Fruit fly (Drosophila melanogaster) whole organism, larva: ENCODE measurements around the gene fbp.

Source experiments
- noc ChIP-seq: fragments of 200-800 bp; sonication (Bioruptor generic); optimal IDR thresholded peaks from 3 replicates; lab custom pipeline; 2019; ENCODE audit warnings: missing biosample characterization, mild to moderate bottlenecking, missing genetic modification characterization, moderate library complexity

fbp gene

DNA sequence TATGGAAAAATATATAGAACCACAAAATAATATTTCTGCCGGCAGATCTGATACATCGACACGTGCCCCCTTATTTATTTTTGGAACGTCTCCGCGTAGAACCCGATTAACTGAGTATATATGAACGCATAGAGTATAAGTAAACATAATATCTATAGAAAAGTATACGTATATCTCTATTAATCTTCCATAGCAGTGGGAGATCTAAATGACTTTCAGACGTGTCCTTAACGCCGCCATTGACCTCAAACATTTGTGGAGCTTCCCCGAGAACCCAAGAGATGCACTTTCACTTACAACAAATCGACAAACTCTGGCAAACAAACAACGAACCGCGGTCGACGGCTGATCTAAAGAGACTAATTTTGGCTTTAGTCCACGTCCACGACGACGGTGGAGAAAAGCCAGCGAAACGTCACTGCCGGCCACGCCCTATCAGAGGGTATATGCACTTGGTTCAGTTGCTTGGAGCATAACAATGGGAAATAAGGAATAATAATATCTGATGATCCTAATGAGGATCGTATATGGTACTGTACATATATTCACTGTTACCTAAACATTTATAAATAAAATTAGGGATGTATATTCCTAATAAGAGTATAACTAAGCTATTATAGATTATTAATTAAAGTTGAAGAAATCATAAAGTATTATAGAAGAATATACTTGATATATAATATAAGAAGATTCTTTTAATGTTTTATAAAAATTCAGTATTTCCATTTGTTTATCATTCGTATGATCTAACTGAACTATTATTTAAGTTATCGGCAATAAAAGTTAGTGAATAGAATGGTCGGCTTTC is at the start of gene fbp:
Gene fbp, minus strand, starts transcription at position 364 of the 808 bp plus-strand sequence.
- peak; percentile 83 for TF ChIP-seq noc (tag; lab: Kevin White, UChicago)

DNA sequence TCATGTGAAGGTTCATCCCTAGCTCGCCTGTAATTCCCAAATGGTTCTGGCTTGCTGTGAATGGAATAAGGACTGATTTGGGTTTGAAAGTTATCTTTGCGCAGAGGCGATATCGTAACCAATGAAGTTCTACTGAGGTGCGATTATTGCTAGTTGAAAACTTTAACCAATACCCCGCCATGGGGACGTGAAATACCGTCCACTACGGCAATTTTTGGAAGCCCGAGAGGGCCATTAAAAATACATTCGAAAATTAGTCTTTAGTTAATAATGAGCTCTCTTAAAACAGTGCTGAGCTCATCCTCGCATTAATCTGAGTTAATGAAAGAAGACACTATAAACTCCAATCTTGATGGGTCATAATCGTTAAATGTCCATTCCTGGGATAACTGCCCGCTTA is 46.7 kb upstream of the fbp start:
- TF ChIP-seq noc (tag; lab: Kevin White, UChicago): no peak

DNA sequence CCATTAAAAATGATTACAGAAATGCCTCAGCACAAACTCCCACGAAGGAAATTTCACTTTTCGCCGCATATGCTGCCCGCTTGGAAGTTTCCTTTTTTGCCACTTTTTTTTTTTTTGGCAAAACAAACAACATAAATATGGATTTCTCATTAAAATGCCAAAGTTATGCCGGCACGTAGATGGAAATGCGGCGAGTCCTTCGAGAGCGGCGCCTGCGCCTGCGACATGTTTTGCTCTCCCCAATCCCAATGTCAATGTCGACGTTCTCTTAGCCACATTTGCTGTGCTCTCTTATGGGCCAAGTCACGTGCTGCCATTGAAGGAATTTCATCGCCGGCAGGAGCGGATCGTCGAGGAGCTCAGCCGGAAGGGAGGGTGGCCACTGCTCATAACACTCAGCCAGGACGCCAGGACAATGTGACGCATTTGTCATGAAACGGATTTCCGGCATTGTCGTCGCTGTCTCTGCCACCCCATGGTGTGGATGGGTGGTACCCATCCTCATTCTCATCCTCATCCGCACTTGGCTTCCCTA is 45.6 kb upstream of the fbp start:
- TF ChIP-seq noc (tag; lab: Kevin White, UChicago): no peak

DNA sequence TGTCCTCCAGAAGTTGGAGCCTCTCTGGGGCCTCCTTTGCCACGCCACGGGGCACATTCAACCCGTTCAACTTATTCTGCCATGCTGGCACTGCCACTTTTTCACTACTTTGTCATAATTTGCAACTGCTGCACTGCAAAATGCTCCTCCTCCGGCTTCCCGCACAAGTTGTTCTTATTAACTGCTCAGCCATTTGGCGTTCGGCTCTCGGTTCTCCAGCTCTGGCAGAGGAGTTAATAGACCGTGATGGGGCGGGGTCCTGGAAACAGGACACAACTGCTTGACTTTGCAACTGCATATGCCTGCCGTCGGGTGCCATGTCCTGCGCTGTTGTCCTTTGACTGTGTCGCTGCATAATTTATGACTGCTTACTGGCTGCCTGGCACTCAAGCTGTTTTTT is 41.1 kb upstream of the fbp start:
- no peak for TF ChIP-seq noc (tag; lab: Kevin White, UChicago)

DNA sequence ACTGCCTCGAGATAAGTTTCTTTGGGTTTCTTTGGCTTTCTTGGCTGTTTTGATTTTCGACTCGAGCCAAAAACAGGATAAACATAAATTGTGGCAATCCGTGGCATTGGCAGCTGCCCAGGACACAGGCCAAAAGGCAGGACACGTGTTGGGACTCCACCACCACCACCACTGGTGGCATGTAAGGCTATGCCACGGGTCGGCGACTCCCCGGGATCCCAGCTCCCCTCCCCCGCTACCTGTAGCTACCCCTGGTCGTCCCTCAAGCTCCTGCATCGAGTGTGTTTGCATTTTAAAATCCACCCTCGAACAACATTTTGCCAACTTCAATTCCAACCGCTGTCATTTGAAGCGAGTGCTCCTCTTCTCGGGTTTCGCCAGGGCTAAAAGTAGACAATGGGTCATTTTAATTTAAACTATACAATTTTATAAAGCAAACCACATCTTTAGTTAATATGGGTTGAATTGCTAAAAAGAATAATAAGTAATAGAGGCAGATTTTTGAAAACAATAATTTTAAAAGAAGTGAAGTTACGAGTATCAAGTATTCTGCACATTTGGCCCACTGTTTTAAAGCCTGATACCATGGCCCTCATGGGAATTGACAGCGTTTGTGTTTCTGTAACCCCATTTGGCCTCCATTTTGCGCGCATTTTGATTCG is 38.1 kb upstream of the fbp start:
- no peak for TF ChIP-seq noc (tag; lab: Kevin White, UChicago)

DNA sequence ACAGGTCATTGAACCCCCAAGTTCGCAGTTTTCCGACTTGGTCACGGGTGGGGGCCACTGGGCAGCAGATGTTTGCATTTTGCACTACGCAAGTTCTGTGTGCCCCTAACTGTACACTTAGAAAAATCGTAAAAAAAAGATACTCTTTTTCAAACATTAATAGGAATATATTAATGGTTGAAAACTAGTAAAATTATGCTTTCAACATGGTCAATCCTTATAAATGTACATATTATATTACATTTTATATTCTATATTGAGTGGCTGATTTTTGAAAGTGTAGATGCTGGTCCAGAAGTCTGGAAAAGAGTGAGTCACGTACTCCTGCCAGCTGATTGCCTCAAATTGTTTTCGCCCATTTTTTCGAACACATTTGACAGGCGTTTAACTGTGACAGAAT is 36.8 kb upstream of the fbp start:
- TF ChIP-seq noc (tag; lab: Kevin White, UChicago): no peak

DNA sequence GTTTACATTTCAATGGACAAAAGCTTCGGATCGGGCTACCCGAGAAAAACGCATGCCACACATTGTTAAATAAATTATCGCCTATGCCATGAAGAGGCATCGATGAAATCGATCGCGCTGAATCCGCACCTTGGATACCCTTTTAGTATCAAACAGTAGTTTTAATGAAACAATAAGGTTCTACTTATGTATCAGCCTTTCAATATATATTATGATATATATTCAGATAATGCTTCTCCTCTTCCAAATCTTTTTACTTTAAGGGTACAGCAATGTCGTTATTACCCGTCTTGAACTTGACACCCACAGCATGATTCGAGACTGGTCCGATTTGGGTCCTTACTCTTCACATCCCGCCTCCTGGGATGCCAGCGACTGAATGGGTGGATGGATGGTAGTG is 36.0 kb upstream of the fbp start:
- no peak for TF ChIP-seq noc (tag; lab: Kevin White, UChicago)

DNA sequence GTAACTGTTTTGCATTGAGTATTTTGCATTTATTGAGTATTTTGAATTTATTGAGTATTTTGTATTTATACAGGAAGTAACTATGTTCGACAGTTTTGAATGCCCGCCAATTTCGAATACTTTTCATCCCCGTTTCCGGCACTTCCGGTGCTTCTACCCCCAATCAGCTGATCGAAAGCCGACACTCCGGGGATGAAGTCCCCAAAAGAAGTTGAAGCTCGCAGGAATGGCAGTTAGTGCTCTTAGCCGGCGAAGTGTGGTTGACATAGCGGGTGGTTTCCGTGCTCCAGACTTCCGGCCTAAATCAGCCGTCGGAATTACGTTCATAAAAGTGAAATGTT is 32.1 kb upstream of the fbp start, which contains the start of gene sick:
Gene sick, plus strand, starts transcription at position 255 of the 341 bp plus-strand sequence.
- TF ChIP-seq noc (tag; lab: Kevin White, UChicago): no peak

DNA sequence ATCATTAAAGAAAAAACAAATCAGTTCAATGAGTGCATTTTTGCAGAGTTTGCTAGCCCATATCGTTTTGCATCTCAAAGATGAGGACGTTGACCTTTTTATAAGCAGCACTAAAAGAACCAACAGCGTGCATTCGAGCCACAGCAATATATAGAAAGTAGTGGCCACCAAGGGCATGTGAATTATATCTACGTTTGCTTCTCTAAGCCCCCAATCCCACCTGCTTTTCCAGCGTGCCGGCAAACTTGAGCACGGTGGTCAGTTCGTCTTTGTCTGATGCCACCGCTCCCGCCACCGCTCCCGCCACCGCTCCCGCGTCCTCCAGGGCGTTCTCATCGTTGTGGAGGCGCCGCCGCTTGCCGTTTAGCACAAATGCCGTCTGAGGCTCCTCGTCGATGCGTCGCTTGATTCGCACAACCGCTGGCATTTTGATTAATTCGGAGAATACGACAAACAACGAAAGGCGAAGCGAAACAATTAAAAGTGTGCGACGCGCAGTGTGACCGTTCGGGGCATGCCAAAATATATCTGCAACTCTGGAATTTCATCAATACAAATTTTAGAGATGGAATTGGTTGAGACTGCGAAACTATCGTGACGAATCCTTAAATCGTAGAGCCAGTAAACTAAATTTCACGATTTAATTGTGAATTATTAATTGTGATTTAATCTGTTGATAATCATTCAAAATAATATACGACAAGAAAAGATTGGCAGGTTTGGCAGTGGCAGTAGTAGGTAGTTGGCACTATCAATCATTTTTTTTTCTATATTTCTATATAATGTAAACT is 31.6 kb upstream of the fbp start:
- TF ChIP-seq noc (tag; lab: Kevin White, UChicago): no peak

DNA sequence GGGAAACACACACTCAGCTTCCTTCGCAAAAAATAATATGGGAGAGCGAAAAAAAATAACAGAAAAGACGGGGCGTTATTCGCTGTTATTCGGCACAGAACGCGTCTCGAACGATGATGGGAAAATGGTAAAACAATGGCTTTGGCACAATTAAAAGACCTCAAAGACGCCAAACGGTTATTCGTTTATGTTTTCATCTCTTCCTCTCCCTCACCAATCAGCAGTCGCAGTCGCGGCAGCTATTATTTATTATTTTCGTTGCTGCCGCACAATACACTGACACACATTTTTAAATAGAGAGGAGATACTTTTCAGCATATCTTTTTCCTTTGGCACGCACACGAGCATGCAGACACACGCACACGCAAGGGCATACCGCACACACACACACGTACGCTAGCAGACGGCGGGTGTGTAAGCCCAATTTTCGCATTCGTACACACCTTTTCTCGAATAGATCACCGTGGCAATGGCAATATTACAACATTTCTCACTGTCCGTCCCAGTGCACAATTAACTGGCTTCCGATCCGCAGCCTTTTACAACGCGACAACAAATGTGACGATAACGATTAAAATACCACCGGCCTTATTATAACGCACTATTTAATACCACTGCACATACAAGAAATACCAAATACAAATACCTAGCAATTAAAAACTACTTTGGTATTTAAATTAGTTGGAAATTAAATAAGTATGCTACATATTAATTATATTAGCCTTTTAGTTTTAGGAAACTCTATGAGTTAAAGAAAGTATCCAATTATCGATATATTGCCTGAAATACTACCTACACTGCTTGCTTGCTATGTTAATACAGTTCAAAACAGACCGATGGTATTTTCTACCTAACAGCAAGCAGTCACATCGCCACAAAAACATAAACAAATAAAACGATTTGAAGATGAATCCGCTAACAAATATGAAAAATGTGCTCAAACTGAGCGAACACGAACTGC is 27.7 kb upstream of the fbp start, which contains the start of the genes CdGAPr and CG10466:
Gene CdGAPr, minus strand, starts transcription at position 562 of the 961 bp plus-strand sequence.
Gene CG10466, plus strand, starts transcription at position 784 of the 961 bp plus-strand sequence.
- TF ChIP-seq noc (tag; lab: Kevin White, UChicago): no peak

DNA sequence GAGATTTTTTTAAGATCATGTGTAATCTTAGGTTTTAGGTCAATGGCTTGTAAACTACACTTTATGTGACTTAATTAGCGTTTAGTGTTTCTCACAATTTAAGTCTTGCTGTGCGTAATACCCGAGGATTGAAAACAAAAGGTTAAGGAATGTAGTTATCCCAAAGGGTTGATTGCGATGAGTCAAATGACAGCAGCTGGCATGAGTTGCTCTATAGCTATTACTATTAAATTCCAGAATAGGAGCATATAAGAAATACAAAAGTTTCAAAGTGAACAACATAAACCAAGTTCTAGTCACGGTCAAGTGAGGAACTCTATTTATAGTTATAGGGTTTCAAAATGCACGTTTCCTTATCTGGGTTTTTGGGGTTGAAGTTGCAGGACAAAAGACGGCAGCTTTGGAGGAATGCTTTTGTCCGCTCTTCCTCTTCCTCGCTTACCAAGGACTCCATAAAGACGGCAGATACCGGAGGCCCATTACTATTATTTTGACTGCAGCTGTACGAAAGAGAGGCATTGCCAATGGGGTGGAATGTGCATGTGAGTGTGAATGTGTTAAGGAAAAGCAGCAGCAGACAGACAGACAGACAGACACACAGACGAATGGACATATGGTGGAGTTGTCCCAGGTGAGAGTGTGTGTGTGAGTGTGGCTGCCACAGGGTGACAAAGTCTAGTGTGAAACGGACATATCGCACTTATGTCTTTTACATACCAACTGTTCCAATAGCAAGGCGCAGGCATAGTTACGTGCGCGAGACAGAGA is 26.8 kb upstream of the fbp start:
- TF ChIP-seq noc (tag; lab: Kevin White, UChicago): no peak

DNA sequence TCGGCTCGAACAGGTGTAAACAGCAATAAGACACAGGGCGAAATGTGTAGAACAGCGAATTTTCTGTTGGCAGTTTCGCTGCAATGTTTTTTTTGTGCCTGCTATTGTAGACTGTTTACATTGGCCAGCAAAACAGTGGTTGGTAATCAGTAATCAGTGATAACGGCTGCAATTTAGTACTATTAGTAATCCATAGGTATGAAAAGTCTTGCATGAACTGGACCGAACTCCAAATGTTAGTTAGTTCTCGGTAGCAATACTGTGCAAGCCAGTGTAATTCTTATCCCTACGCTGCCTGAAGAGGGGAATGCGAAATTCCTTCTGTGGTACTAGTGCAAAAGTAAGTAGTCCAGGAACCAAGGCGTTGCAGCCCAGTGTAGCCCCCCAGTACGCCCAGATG is 24.8 kb upstream of the fbp start:
- TF ChIP-seq noc (tag; lab: Kevin White, UChicago): no peak

DNA sequence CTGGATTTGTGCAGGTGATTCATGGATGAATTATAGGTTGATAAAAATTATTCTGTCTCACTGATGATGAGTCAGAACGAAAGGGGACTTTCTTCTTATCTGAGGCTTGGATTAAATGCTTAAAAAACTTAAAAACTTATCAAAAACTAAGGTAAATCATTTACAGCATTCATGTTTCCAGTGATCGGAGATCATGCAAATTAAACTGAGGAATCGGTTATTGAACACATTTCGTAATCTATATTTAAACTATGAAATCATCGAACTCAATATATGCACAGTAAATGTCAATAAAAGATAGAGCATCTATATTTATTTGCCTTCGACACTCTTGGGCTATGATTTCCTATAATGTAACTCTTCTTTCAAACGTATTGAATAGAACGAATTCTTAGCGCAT is 24.0 kb upstream of the fbp start:
- no peak for TF ChIP-seq noc (tag; lab: Kevin White, UChicago)
